Worm (Caenorhabditis elegans) whole organism, L4/young adult: ENCODE results near the gene srh-16.

Source experiments
- W03F9.2 ChIP-seq: fragments of 150-350 bp; optimal IDR thresholded peaks from 2 replicates; lab custom pipeline; 2014; ENCODE audit warnings: missing biosample characterization, missing genetic modification characterization
- dao-5 ChIP-seq: sonication (generic microtip); optimal IDR thresholded peaks from 2 replicates; lab custom pipeline; 2016; ENCODE audit warnings: missing genotype, missing genetic modification characterization, moderate library complexity, missing compliant biosample characterization
- him-1 ChIP-seq: sonication (generic microtip); optimal IDR thresholded peaks from 2 replicates; lab custom pipeline; 2016; ENCODE audit warnings: missing genotype, missing genetic modification reagents, missing genetic modification characterization, missing compliant biosample characterization

The srh-16 gene

ce11 chrV:12291587-12291986 lies at the start of gene srh-16, which contains the start of gene srpa-68:
srh-16 (plus strand) TSS chrV:12291861.
srpa-68 (minus strand) TSS chrV:12291658.
- peak; percentile 92 for TF ChIP-seq W03F9.2 (tag; lab: Kevin White, UChicago)
- TF ChIP-seq him-1 (tag; lab: Kevin White, UChicago): peak; percentile 73
- no peak for TF ChIP-seq dao-5 (tag; lab: Kevin White, UChicago)

ce11 chrV:12244980-12245742 lies 46.5 kb upstream of the srh-16 start, which contains the start of the genes T04H1.13, slfl-5 and rad-50:
T04H1.13 (minus strand) TSS chrV:12245030.
slfl-5 (minus strand) TSS chrV:12245044.
rad-50 (plus strand) TSS chrV:12245646.
- TF ChIP-seq dao-5 (tag; lab: Kevin White, UChicago): no peak
- TF ChIP-seq W03F9.2 (tag; lab: Kevin White, UChicago): no peak
- TF ChIP-seq him-1 (tag; lab: Kevin White, UChicago): no peak

- no peak for TF ChIP-seq him-1 (tag; lab: Kevin White, UChicago)
- no peak for TF ChIP-seq dao-5 (tag; lab: Kevin White, UChicago)
- no peak for TF ChIP-seq W03F9.2 (tag; lab: Kevin White, UChicago)
Measured at ce11 chrV:12245777-12246452, 45.7 kb upstream of the srh-16 start.

ce11 chrV:12251041-12251440 lies 40.6 kb upstream of the srh-16 start, which contains the start of gene T04H1.5:
T04H1.5 (plus strand) TSS chrV:12251341.
- TF ChIP-seq W03F9.2 (tag; lab: Kevin White, UChicago): no peak
- TF ChIP-seq him-1 (tag; lab: Kevin White, UChicago): no peak
- TF ChIP-seq dao-5 (tag; lab: Kevin White, UChicago): no peak

- TF ChIP-seq dao-5 (tag; lab: Kevin White, UChicago) (no peak), W03F9.2 (tag; lab: Kevin White, UChicago) (no peak), him-1 (tag; lab: Kevin White, UChicago) (no peak)
Measured at ce11 chrV:12252272-12252671, 39.4 kb upstream of the srh-16 start, which contains the start of gene lrx-1. lrx-1 (plus strand) TSS chrV:12252572.

- TF ChIP-seq W03F9.2 (tag; lab: Kevin White, UChicago) (no peak), dao-5 (tag; lab: Kevin White, UChicago) (no peak), him-1 (tag; lab: Kevin White, UChicago) (no peak)
Measured at ce11 chrV:12255343-12255742, 36.3 kb upstream of the srh-16 start, which contains the start of gene T04H1.12. T04H1.12 (plus strand) TSS chrV:12255643.

- TF ChIP-seq him-1 (tag; lab: Kevin White, UChicago) (no peak), dao-5 (tag; lab: Kevin White, UChicago) (no peak), W03F9.2 (tag; lab: Kevin White, UChicago) (no peak)
Measured at ce11 chrV:12256398-12256797, 35.3 kb upstream of the srh-16 start, which contains the start of gene ugt-55. ugt-55 (plus strand) TSS chrV:12256698.

ce11 chrV:12258922-12259321 lies 32.7 kb upstream of the srh-16 start, which contains the start of gene ugt-56:
ugt-56 (plus strand) TSS chrV:12258982.
- TF ChIP-seq W03F9.2 (tag; lab: Kevin White, UChicago): no peak
- TF ChIP-seq him-1 (tag; lab: Kevin White, UChicago): no peak
- TF ChIP-seq dao-5 (tag; lab: Kevin White, UChicago): no peak

ce11 chrV:12261377-12261776 lies 30.3 kb upstream of the srh-16 start, which contains the start of gene tbb-6:
tbb-6 (plus strand) TSS chrV:12261531.
- TF ChIP-seq dao-5 (tag; lab: Kevin White, UChicago) (no peak), W03F9.2 (tag; lab: Kevin White, UChicago) (no peak), him-1 (tag; lab: Kevin White, UChicago) (no peak)

ce11 chrV:12263723-12264122 lies 27.9 kb upstream of the srh-16 start, which contains the start of gene ssp-35:
ssp-35 (minus strand) TSS chrV:12263823.
- TF ChIP-seq W03F9.2 (tag; lab: Kevin White, UChicago) (no peak), him-1 (tag; lab: Kevin White, UChicago) (no peak), dao-5 (tag; lab: Kevin White, UChicago) (no peak)

ce11 chrV:12269272-12269767 lies 22.3 kb upstream of the srh-16 start, which contains the start of gene twk-24:
twk-24 (minus strand) TSS chrV:12269322.
- TF ChIP-seq W03F9.2 (tag; lab: Kevin White, UChicago) (no peak), him-1 (tag; lab: Kevin White, UChicago) (no peak), dao-5 (tag; lab: Kevin White, UChicago) (no peak)

- TF ChIP-seq W03F9.2 (tag; lab: Kevin White, UChicago) (peak; percentile 19), him-1 (tag; lab: Kevin White, UChicago) (no peak)
Measured at ce11 chrV:12271495-12271894, 20.2 kb upstream of the srh-16 start, which contains the start of the genes tsfm-1 and capg-2. tsfm-1 (minus strand) TSS chrV:12271551. capg-2 (plus strand) TSS chrV:12271873.
